Fruit fly (Drosophila melanogaster) whole organism, embryonic: ENCODE measurements around the gene DCP2.

Experiments
- Atf-2 ChIP-seq: fragments of 200-800 bp; sonication (Bioruptor generic); optimal IDR thresholded peaks from 2 replicates; lab custom pipeline; 2016; ENCODE audit warnings: missing biosample characterization, missing genetic modification characterization
- B-H1 ChIP-seq: fragments of 200-800 bp; sonication (Bioruptor generic); IDR thresholded peaks from 3 replicates; pipeline ENCODE4 v1.3.6; 2022; ENCODE audit warnings: missing biosample characterization, missing genetic modification characterization
- Bgb ChIP-seq: fragments of 200-800 bp; sonication (Bioruptor generic); IDR thresholded peaks from 2 replicates; pipeline ENCODE4 v1.3.6; 2022; ENCODE audit warnings: missing biosample characterization, missing genetic modification characterization; ENCODE audit not compliant: partially characterized antibody
- CG12155 ChIP-seq: fragments of 200-800 bp; sonication (Bioruptor generic); optimal IDR thresholded peaks from 3 replicates; lab custom pipeline; 2016; ENCODE audit warnings: missing biosample characterization, missing genetic modification characterization
- CG13424 ChIP-seq: fragments of 200-800 bp; sonication (Bioruptor generic); optimal IDR thresholded peaks from 2 replicates; lab custom pipeline; 2019; ENCODE audit warnings: missing biosample characterization, mild to moderate bottlenecking, missing genetic modification characterization, moderate library complexity
- CG13624 ChIP-seq: fragments of 200-800 bp; sonication (Bioruptor generic); optimal IDR thresholded peaks from 2 replicates; lab custom pipeline; 2016; ENCODE audit warnings: missing biosample characterization, missing genetic modification characterization
- CG15011 ChIP-seq: fragments of 200-800 bp; sonication (Bioruptor generic); optimal IDR thresholded peaks from 3 replicates; lab custom pipeline; 2018; ENCODE audit warnings: missing biosample characterization, mild to moderate bottlenecking, missing genetic modification characterization
- CG15269 ChIP-seq: fragments of 200-800 bp; sonication (Bioruptor generic); optimal IDR thresholded peaks from 2 replicates; lab custom pipeline; 2018; ENCODE audit warnings: missing biosample characterization, mild to moderate bottlenecking, missing genetic modification characterization, moderate library complexity
- CG17186 ChIP-seq: fragments of 200-800 bp; sonication (Bioruptor generic); optimal IDR thresholded peaks from 3 replicates; lab custom pipeline; 2017; ENCODE audit warnings: missing biosample characterization, missing genetic modification reagents, missing genetic modification characterization
- CG17612 ChIP-seq: fragments of 200-800 bp; sonication (Bioruptor generic); IDR thresholded peaks from 2 replicates; pipeline ENCODE4 v1.3.6; 2022; ENCODE audit warnings: missing biosample characterization, missing genetic modification characterization
- CG30431 ChIP-seq: fragments of 200-800 bp; sonication (Bioruptor generic); optimal IDR thresholded peaks from 2 replicates; lab custom pipeline; 2017; ENCODE audit warnings: missing biosample characterization, missing genetic modification characterization
- CG32767 ChIP-seq: fragments of 200-800 bp; sonication (Bioruptor generic); IDR thresholded peaks from 2 replicates; pipeline ENCODE4 v1.3.6; 2022; ENCODE audit warnings: missing biosample characterization, missing genetic modification characterization
- CG3995 ChIP-seq: fragments of 200-800 bp; sonication (Bioruptor generic); optimal IDR thresholded peaks from 3 replicates; lab custom pipeline; 2016; ENCODE audit warnings: missing biosample characterization, missing genetic modification characterization
- CG4424 ChIP-seq: fragments of 200-800 bp; sonication (Bioruptor generic); optimal IDR thresholded peaks from 3 replicates; lab custom pipeline; 2016; ENCODE audit warnings: missing biosample characterization, missing genetic modification characterization
- CG4617 ChIP-seq: fragments of 200-800 bp; sonication (Bioruptor generic); optimal IDR thresholded peaks from 3 replicates; lab custom pipeline; 2016; ENCODE audit warnings: missing biosample characterization, missing genetic modification characterization, borderline replicate concordance
- CG4820 ChIP-seq: fragments of 200-800 bp; sonication (Bioruptor generic); optimal IDR thresholded peaks from 3 replicates; lab custom pipeline; 2016; ENCODE audit warnings: missing biosample characterization, missing genetic modification characterization
- CG6175 ChIP-seq: fragments of 200-800 bp; sonication (Bioruptor generic); IDR thresholded peaks from 3 replicates; pipeline ENCODE4 v1.3.6; 2022; ENCODE audit warnings: missing biosample characterization, missing genetic modification characterization
- CG7745 ChIP-seq: fragments of 200-800 bp; sonication (Bioruptor generic); optimal IDR thresholded peaks from 2 replicates; lab custom pipeline; 2018; ENCODE audit warnings: missing biosample characterization, mild to moderate bottlenecking, missing genetic modification characterization, moderate library complexity
- CG7963 ChIP-seq: fragments of 200-800 bp; sonication (Bioruptor generic); IDR thresholded peaks from 3 replicates; pipeline ENCODE4 v1.3.6; 2022; ENCODE audit warnings: missing biosample characterization, missing genetic modification characterization; ENCODE audit not compliant: partially characterized antibody
- Dll ChIP-seq: fragments of 200-800 bp; sonication (Bioruptor generic); IDR thresholded peaks from 4 replicates; pipeline ENCODE4 v1.3.6; 2022; ENCODE audit warnings: missing biosample characterization, missing genetic modification characterization; ENCODE audit not compliant: partially characterized antibody
- Dref ChIP-seq: fragments of 200-800 bp; sonication (Bioruptor generic); IDR thresholded peaks from 2 replicates; pipeline ENCODE4 v1.3.6; 2022; ENCODE audit warnings: missing biosample characterization, missing genetic modification characterization
- E2f1 ChIP-seq: fragments of 200-800 bp; sonication (Bioruptor generic); IDR thresholded peaks from 2 replicates; pipeline ENCODE4 v1.3.6; 2022; ENCODE audit warnings: missing biosample characterization, missing genetic modification characterization
- Fer2 ChIP-seq: fragments of 200-800 bp; sonication (Bioruptor generic); optimal IDR thresholded peaks from 2 replicates; lab custom pipeline; 2018; ENCODE audit warnings: missing biosample characterization, mild to moderate bottlenecking, missing genetic modification characterization, moderate library complexity
- Hand ChIP-seq: fragments of 200-800 bp; sonication (Bioruptor generic); optimal IDR thresholded peaks from 2 replicates; lab custom pipeline; 2017; ENCODE audit warnings: mild to moderate bottlenecking, missing biosample characterization, missing genetic modification reagents, missing genetic modification characterization
- Hr78 ChIP-seq, 2 experiments: fragments of 200-800 bp in 1 of 2; fragments of >200 bp in 1 of 2; sonication (Bioruptor generic) in 1 of 2; optimal IDR thresholded peaks; 2 replicates each; lab custom pipeline; 2017 to 2019; ENCODE audit warnings: missing biosample characterization in 2 of 2, missing genetic modification characterization in 2 of 2, mild to moderate bottlenecking in 1 of 2, moderate library complexity in 1 of 2
- Lim3 ChIP-seq: fragments of 200-800 bp; sonication (Bioruptor generic); IDR thresholded peaks from 2 replicates; pipeline ENCODE4 v1.3.6; 2022; ENCODE audit warnings: missing biosample characterization, missing genetic modification characterization
- Med ChIP-seq: fragments of 200-800 bp; sonication (Bioruptor generic); peaks from one replicate; lab custom pipeline; 2016; ENCODE audit warnings: missing biosample characterization, missing genetic modification characterization, mild to moderate bottlenecking, inconsistent platforms, moderate library complexity
- NC2α ChIP-seq: fragments of 200-800 bp; sonication (Bioruptor generic); optimal IDR thresholded peaks from 2 replicates; lab custom pipeline; 2016; ENCODE audit warnings: missing biosample characterization, missing genetic modification characterization
- Nf-YC ChIP-seq: fragments of 200-800 bp; optimal IDR thresholded peaks from 3 replicates; lab custom pipeline; 2019; ENCODE audit warnings: missing biosample characterization, mild to moderate bottlenecking, missing genetic modification characterization, moderate library complexity
- Ravus ChIP-seq: fragments of 200-800 bp; sonication (Bioruptor generic); IDR thresholded peaks from 2 replicates; pipeline ENCODE4 v1.3.6; 2022; ENCODE audit warnings: missing biosample characterization, missing genetic modification characterization
- Rx ChIP-seq: fragments of 200-800 bp; sonication (Bioruptor generic); IDR thresholded peaks from 2 replicates; pipeline ENCODE4 v1.3.6; 2022; ENCODE audit warnings: missing biosample characterization, missing genetic modification characterization
- cato ChIP-seq: fragments of 200-800 bp; sonication (Bioruptor generic); optimal IDR thresholded peaks from 2 replicates; lab custom pipeline; 2016; ENCODE audit warnings: missing biosample characterization, missing genetic modification characterization, borderline replicate concordance
- crol ChIP-seq: fragments of 200-800 bp; sonication (Bioruptor generic); IDR thresholded peaks from 2 replicates; pipeline ENCODE4 v1.3.6; 2022; ENCODE audit warnings: missing biosample characterization, missing genetic modification characterization
- dysf ChIP-seq: fragments of 200-800 bp; sonication (Bioruptor generic); IDR thresholded peaks from 3 replicates; pipeline ENCODE4 v1.3.6; 2022; ENCODE audit warnings: missing biosample characterization, missing genetic modification characterization
- ems ChIP-seq: fragments of 200-800 bp; sonication (Bioruptor generic); optimal IDR thresholded peaks from 3 replicates; lab custom pipeline; 2016; ENCODE audit warnings: missing biosample characterization, missing genetic modification characterization
- en ChIP-seq: fragments of 200-800 bp; sonication (Bioruptor generic); optimal IDR thresholded peaks from 2 replicates; lab custom pipeline; 2016; ENCODE audit warnings: missing biosample characterization, missing genetic modification characterization
- gem ChIP-seq: fragments of 200-800 bp; sonication (Bioruptor generic); optimal IDR thresholded peaks from 2 replicates; lab custom pipeline; 2019; ENCODE audit warnings: missing biosample characterization, mild to moderate bottlenecking, missing genetic modification characterization, moderate library complexity
- gfzf ChIP-seq: fragments of 200-800 bp; sonication (Bioruptor generic); optimal IDR thresholded peaks from 2 replicates; lab custom pipeline; 2016; ENCODE audit warnings: missing biosample characterization, mild to moderate bottlenecking, missing genetic modification characterization, moderate library complexity
- inv ChIP-seq: fragments of 200-800 bp; sonication (Bioruptor generic); IDR thresholded peaks from 2 replicates; pipeline ENCODE4 v1.3.6; 2022; ENCODE audit warnings: missing biosample characterization, missing genetic modification characterization; ENCODE audit not compliant: partially characterized antibody
- lab ChIP-seq: fragments of 200-800 bp; sonication (Bioruptor generic); optimal IDR thresholded peaks from 3 replicates; lab custom pipeline; 2017; ENCODE audit warnings: missing biosample characterization, missing genetic modification characterization, mild to moderate bottlenecking, moderate library complexity, missing genetic modification reagents
- lbe ChIP-seq: fragments of 200-800 bp; sonication (Bioruptor generic); optimal IDR thresholded peaks from 2 replicates; lab custom pipeline; 2016; ENCODE audit warnings: missing biosample characterization, mild to moderate bottlenecking, missing genetic modification characterization
- peb ChIP-seq: fragments of 200-800 bp; sonication (Bioruptor generic); IDR thresholded peaks from 2 replicates; pipeline ENCODE4 v1.3.6; 2022; ENCODE audit warnings: missing biosample characterization, missing genetic modification characterization
- pros ChIP-seq: fragments of 200-800 bp; sonication (Bioruptor generic); optimal IDR thresholded peaks from 3 replicates; lab custom pipeline; 2019; ENCODE audit warnings: missing biosample characterization, mild to moderate bottlenecking, missing genetic modification characterization, moderate library complexity
- psq ChIP-seq: fragments of 200-800 bp; sonication (Bioruptor generic); optimal IDR thresholded peaks from 2 replicates; lab custom pipeline; 2017; ENCODE audit warnings: missing biosample characterization, missing genetic modification characterization
- sd ChIP-seq: fragments of 200-800 bp; sonication (Bioruptor generic); optimal IDR thresholded peaks from 3 replicates; lab custom pipeline; 2018; ENCODE audit warnings: missing biosample characterization, mild to moderate bottlenecking, missing genetic modification characterization, moderate library complexity
- seq ChIP-seq: fragments of 200-800 bp; sonication (Bioruptor generic); IDR thresholded peaks from 2 replicates; pipeline ENCODE4 v1.3.6; 2022; ENCODE audit warnings: missing biosample characterization, missing genetic modification characterization
- ssp ChIP-seq: fragments of 200-800 bp; sonication (Bioruptor generic); IDR thresholded peaks from 2 replicates; pipeline ENCODE4 v1.3.6; 2022; ENCODE audit warnings: missing biosample characterization, missing genetic modification characterization
- tio ChIP-seq: fragments of 200-800 bp; sonication (Bioruptor generic); optimal IDR thresholded peaks from 2 replicates; lab custom pipeline; 2017; ENCODE audit warnings: missing biosample characterization, missing genetic modification characterization, inconsistent platforms
- ttk ChIP-seq: fragments of 200-800 bp; sonication (Bioruptor generic); IDR thresholded peaks from 2 replicates; pipeline ENCODE4 v2.1.2; 2022; ENCODE audit warnings: missing biosample characterization, missing genetic modification characterization
- tx ChIP-seq: fragments of 200-800 bp; sonication (Bioruptor generic); optimal IDR thresholded peaks from 2 replicates; lab custom pipeline; 2016; ENCODE audit warnings: missing biosample characterization, missing genetic modification characterization
- usp ChIP-seq: fragments of >200 bp; optimal IDR thresholded peaks from 2 replicates; lab custom pipeline; 2017; ENCODE audit warnings: missing biosample characterization, missing genetic modification characterization
- vvl ChIP-seq: fragments of 200-800 bp; sonication (Bioruptor generic); IDR thresholded peaks from 2 replicates; pipeline ENCODE4 v1.3.6; 2022; ENCODE audit warnings: missing biosample characterization, missing genetic modification characterization

The DCP2 gene

dm6 chr3L:15794311-15794710 lies 31.9 kb downstream of the DCP2 start (continued):
- TF ChIP-seq CG32767 (peak; percentile 52; the same call in 1 of the 2 replicates), Hand (GFP tag; lab: Kevin White, UChicago) (no peak), CG4424 (GFP tag; lab: Kevin White, UChicago) (peak; percentile 33), pros (no peak), ssp (GFP tag; lab: Robert Waterston, UW) (no peak), Hr78 (GFP tag; optimal IDR thresholded peaks at IDR 0.05; lab: Kevin White, UChicago) (no peak), Fer2 (no peak), B-H1 (no peak), en (no peak), gfzf (GFP tag; lab: Kevin White, UChicago) (no peak), tio (GFP tag; lab: Kevin White, UChicago) (peak; percentile 21), peb (no peak), Dll (GFP tag; lab: Robert Waterston, UW) (no peak), CG13624 (peak; percentile 1), gem (tag; lab: Kevin White, UChicago) (peak; percentile 70), CG3995 (no peak), ttk (no peak), lab (peak; percentile 51), tx (no peak), dysf (0 out of 3 replicates have a peak, but pooled peaks have one; percentile 28), crol (GFP tag; lab: Robert Waterston, UW) (no peak), vvl (GFP tag; lab: Robert Waterston, UW) (peak; percentile 42), CG4820 (GFP tag; lab: Kevin White, UChicago) (peak; percentile 51), Atf-2 (peak; percentile 29), Med (GFP tag; lab: Kevin White, UChicago) (peak; percentile 67), CG17612 (GFP tag; lab: Robert Waterston, UW) (no peak), Nf-YC (tag; lab: Kevin White, UChicago) (no peak), CG7963 (GFP tag; lab: Robert Waterston, UW) (no peak), CG4617 (GFP tag; lab: Kevin White, UChicago) (no peak), ems (no peak), sd (tag; lab: Kevin White, UChicago) (no peak), seq (GFP tag; lab: Robert Waterston, UW) (no peak), Lim3 (no peak), cato (no peak), CG15269 (tag; lab: Kevin White, UChicago) (no peak), usp (no peak), psq (GFP tag; lab: Kevin White, UChicago) (no peak), CG13424 (tag; lab: Kevin White, UChicago) (peak; percentile 34), Bgb (no peak), CG12155 (GFP tag; lab: Kevin White, UChicago) (no peak), NC2α (GFP tag; lab: Kevin White, UChicago) (no peak), CG7745 (tag; lab: Kevin White, UChicago) (no peak), CG30431 (GFP tag; lab: Kevin White, UChicago) (peak; percentile 29), inv (GFP tag; lab: Robert Waterston, UW) (no peak), CG17186 (GFP tag; lab: Kevin White, UChicago) (no peak), CG6175 (GFP tag; lab: Robert Waterston, UW) (no peak), Dref (GFP tag; lab: Robert Waterston, UW) (no peak), E2f1 (GFP tag; lab: Robert Waterston, UW) (no peak), Rx (GFP tag; lab: Robert Waterston, UW) (no peak), Ravus (GFP tag; lab: Robert Waterston, UW) (no peak), CG15011 (no peak), lbe (GFP tag; lab: Kevin White, UChicago) (no peak)
